Worm (Caenorhabditis elegans) whole organism, young adult: ENCODE data around the gene oac-30.

Experiments
- C06A6.2 ChIP-seq: fragments of 200-800 bp; sonication (Bioruptor generic); conservative IDR thresholded peaks from 2 replicates; pipeline ENCODE4 v1.3.6; 2022; ENCODE audit warnings: missing genetic modification characterization, missing compliant biosample characterization
- F55B11.4 ChIP-seq: sonication (generic microtip); optimal IDR thresholded peaks from 2 replicates; lab custom pipeline; 2016; ENCODE audit warnings: missing compliant biosample characterization, missing genetic modification characterization, borderline replicate concordance; ENCODE audit not compliant: insufficient read depth
- F57A8.1 ChIP-seq: fragments of 200-800 bp; sonication (Bioruptor generic); optimal IDR thresholded peaks from 2 replicates; lab custom pipeline; 2018; ENCODE audit warnings: mild to moderate bottlenecking, missing genetic modification characterization, moderate library complexity, missing compliant biosample characterization
- K11D2.4 ChIP-seq: fragments of 200-800 bp; sonication (Bioruptor generic); IDR thresholded peaks from 2 replicates; pipeline ENCODE4 v1.3.6; 2022; ENCODE audit warnings: missing genetic modification reagents, missing genetic modification characterization, missing compliant biosample characterization
- K12H6.12 ChIP-seq: fragments of 200-800 bp; sonication (Bioruptor generic); optimal IDR thresholded peaks from 2 replicates; lab custom pipeline; 2018; ENCODE audit warnings: mild to moderate bottlenecking, missing genetic modification characterization, missing compliant biosample characterization
- T07F8.4 ChIP-seq: sonication (generic microtip); optimal IDR thresholded peaks from 2 replicates; lab custom pipeline; 2016; ENCODE audit warnings: mild to moderate bottlenecking, missing genetic modification characterization, moderate library complexity, missing compliant biosample characterization
- T26A5.8 ChIP-seq: sonication (generic microtip); optimal IDR thresholded peaks from 2 replicates; lab custom pipeline; 2016; ENCODE audit warnings: missing genetic modification characterization, missing compliant biosample characterization
- Y53F4B.3 ChIP-seq: fragments of 200-800 bp; sonication (Bioruptor generic); IDR thresholded peaks from 2 replicates; pipeline ENCODE4 v1.3.6; 2022; ENCODE audit warnings: missing genetic modification reagents, missing genetic modification characterization, missing compliant biosample characterization
- Y67H2A.10 ChIP-seq: fragments of 200-800 bp; sonication (Bioruptor generic); conservative IDR thresholded peaks from 2 replicates; pipeline ENCODE4 v1.3.6; 2022; ENCODE audit warnings: missing genetic modification reagents, missing genetic modification characterization, missing compliant biosample characterization
- Y95B8A.8 ChIP-seq: fragments of 200-800 bp; sonication (Bioruptor generic); IDR thresholded peaks from 2 replicates; pipeline ENCODE4 v1.3.6; 2022; ENCODE audit warnings: missing genetic modification reagents, missing genetic modification characterization, missing compliant biosample characterization
- aptf-2 ChIP-seq: fragments of 200-800 bp; sonication (Bioruptor generic); conservative IDR thresholded peaks from 2 replicates; pipeline ENCODE4 v1.3.6; 2022; ENCODE audit warnings: missing genetic modification reagents, missing genetic modification characterization, missing compliant biosample characterization
- aptf-3 ChIP-seq: fragments of 200-800 bp; sonication (Bioruptor generic); IDR thresholded peaks from 2 replicates; pipeline ENCODE4 v1.3.6; 2022; ENCODE audit warnings: missing genetic modification characterization, missing compliant biosample characterization
- athp-1 ChIP-seq: sonication (generic microtip); optimal IDR thresholded peaks from 2 replicates; lab custom pipeline; 2017; ENCODE audit warnings: mild to moderate bottlenecking, missing genetic modification characterization, missing compliant biosample characterization
- attf-5 ChIP-seq: fragments of 200-800 bp; sonication (Bioruptor generic); optimal IDR thresholded peaks from 2 replicates; lab custom pipeline; 2018; ENCODE audit warnings: mild to moderate bottlenecking, missing genetic modification characterization, missing compliant biosample characterization
- cebp-1 ChIP-seq, 2 experiments: fragments of 200-800 bp in 1 of 2; sonication (Bioruptor generic) in 1 of 2; sonication (generic microtip) in 1 of 2; IDR thresholded peaks in 1 of 2; optimal IDR thresholded peaks in 1 of 2; 2 replicates each; pipeline versions ENCODE4 v1.3.6 to Lab custom; 2017 to 2022; ENCODE audit warnings: missing compliant biosample characterization in 2 of 2, missing genetic modification characterization in 2 of 2, mild to moderate bottlenecking in 1 of 2, missing genetic modification reagents in 1 of 2, moderate library complexity in 1 of 2
- ceh-91 ChIP-seq: fragments of 200-800 bp; sonication (Bioruptor generic); IDR thresholded peaks from 2 replicates; pipeline ENCODE4 v1.3.6; 2022; ENCODE audit warnings: missing genetic modification reagents, missing genetic modification characterization, missing compliant biosample characterization
- chd-7 ChIP-seq: sonication (generic microtip); optimal IDR thresholded peaks from 2 replicates; lab custom pipeline; 2016; ENCODE audit warnings: mild to moderate bottlenecking, missing genetic modification characterization, moderate library complexity, missing compliant biosample characterization
- efl-1 ChIP-seq: fragments of 150-350 bp; optimal IDR thresholded peaks from 2 replicates; lab custom pipeline; 2014; ENCODE audit warnings: missing biosample characterization, missing genetic modification reagents, missing genetic modification characterization
- egl-18 ChIP-seq: fragments of 200-800 bp; sonication (Bioruptor generic); IDR thresholded peaks from 2 replicates; pipeline ENCODE4 v1.3.6; 2022; ENCODE audit warnings: missing genetic modification reagents, missing genetic modification characterization, missing compliant biosample characterization
- ekl-4 ChIP-seq: fragments of 200-800 bp; sonication (Bioruptor generic); IDR thresholded peaks from 2 replicates; pipeline ENCODE4 v1.3.6; 2022; ENCODE audit warnings: missing genetic modification reagents, missing genetic modification characterization, missing compliant biosample characterization
- hlh-12 ChIP-seq: sonication (generic microtip); optimal IDR thresholded peaks from 2 replicates; lab custom pipeline; 2016; ENCODE audit warnings: missing genetic modification characterization, missing compliant biosample characterization
- hmg-1.2 ChIP-seq: fragments of 200-800 bp; sonication (Bioruptor generic); IDR thresholded peaks from 2 replicates; pipeline ENCODE4 v1.3.6; 2022; ENCODE audit warnings: missing genetic modification reagents, missing genetic modification characterization, missing compliant biosample characterization
- lin-35 ChIP-seq, 3 experiments: fragments of 150-350 bp in 2 of 3; sonication (generic microtip) in 1 of 3; optimal IDR thresholded peaks; 2 replicates each; lab custom pipeline; 2014 to 2018; ENCODE audit warnings: missing biosample characterization in 3 of 3, missing genetic modification characterization in 3 of 3, missing genetic modification reagents in 3 of 3
- lin-40 ChIP-seq: sonication (generic microtip); optimal IDR thresholded peaks from 2 replicates; lab custom pipeline; 2016; ENCODE audit warnings: missing genetic modification characterization, mild to moderate bottlenecking, missing compliant biosample characterization, missing genotype, missing genetic modification reagents
- madf-8 ChIP-seq: fragments of 200-800 bp; sonication (Bioruptor generic); conservative IDR thresholded peaks from 2 replicates; pipeline ENCODE4 v1.3.6; 2022; ENCODE audit warnings: missing genetic modification reagents, missing genetic modification characterization, missing compliant biosample characterization
- mcd-1 ChIP-seq: fragments of 200-800 bp; sonication (Bioruptor generic); IDR thresholded peaks from 2 replicates; pipeline ENCODE4 v1.3.6; 2022; ENCODE audit warnings: missing genetic modification reagents, missing genetic modification characterization, missing compliant biosample characterization
- nhr-90 ChIP-seq: sonication (generic microtip); optimal IDR thresholded peaks from 2 replicates; lab custom pipeline; 2016; ENCODE audit warnings: missing genotype, mild to moderate bottlenecking, missing genetic modification characterization, missing compliant biosample characterization
- pbrm-1 ChIP-seq: fragments of 200-800 bp; sonication (Bioruptor generic); IDR thresholded peaks from 2 replicates; pipeline ENCODE4 v1.3.6; 2022; ENCODE audit warnings: missing genetic modification reagents, missing genetic modification characterization, missing compliant biosample characterization
- sdz-38 ChIP-seq: sonication (generic microtip); optimal IDR thresholded peaks from 2 replicates; lab custom pipeline; 2016; ENCODE audit warnings: missing genotype, missing genetic modification characterization, missing compliant biosample characterization
- somi-1 ChIP-seq: fragments of 200-800 bp; sonication (Bioruptor generic); optimal IDR thresholded peaks from 2 replicates; lab custom pipeline; 2018; ENCODE audit warnings: mild to moderate bottlenecking, missing genetic modification characterization, missing compliant biosample characterization
- zfh-2 ChIP-seq: fragments of 200-800 bp; sonication (Bioruptor generic); conservative IDR thresholded peaks from 2 replicates; pipeline ENCODE4 v1.3.6; 2022; ENCODE audit warnings: missing genetic modification reagents, missing genetic modification characterization, missing compliant biosample characterization
- zim-3 ChIP-seq: sonication (generic microtip); optimal IDR thresholded peaks from 2 replicates; lab custom pipeline; 2017; ENCODE audit warnings: mild to moderate bottlenecking, missing genetic modification characterization, moderate library complexity, missing compliant biosample characterization

oac-30 gene

ce11 chrII:1245783-1246182, 20.9 kb downstream of the oac-30 start:
- TF ChIP-seq madf-8 (GFP tag; lab: Robert Waterston, UW) (no peak), egl-18 (GFP tag; lab: Robert Waterston, UW) (no peak), sdz-38 (no peak), athp-1 (no peak), T26A5.8 (tag; lab: Kevin White, UChicago) (no peak), mcd-1 (GFP tag; lab: Robert Waterston, UW) (no peak), lin-40 (no peak), aptf-3 (GFP tag; lab: Robert Waterston, UW) (no peak), F57A8.1 (GFP tag; lab: Kevin White, UChicago) (no peak), Y53F4B.3 (GFP tag; lab: Robert Waterston, UW) (no peak), F55B11.4 (tag; lab: Kevin White, UChicago) (no peak), hlh-12 (tag; lab: Kevin White, UChicago) (no peak), Y95B8A.8 (GFP tag; lab: Robert Waterston, UW) (no peak), C06A6.2 (GFP tag; lab: Robert Waterston, UW) (no peak), somi-1 (GFP tag; lab: Kevin White, UChicago) (no peak), hmg-1.2 (GFP tag; lab: Robert Waterston, UW) (no peak), efl-1 (GFP tag; lab: Kevin White, UChicago) (no peak), cebp-1 (GFP tag; IDR thresholded peaks at IDR 0.05; lab: Robert Waterston, UW) (no peak), cebp-1 (tag; optimal IDR thresholded peaks at IDR 0.05; lab: Kevin White, UChicago) (no peak), nhr-90 (tag; lab: Kevin White, UChicago) (no peak), Y67H2A.10 (no peak)

DNA sequence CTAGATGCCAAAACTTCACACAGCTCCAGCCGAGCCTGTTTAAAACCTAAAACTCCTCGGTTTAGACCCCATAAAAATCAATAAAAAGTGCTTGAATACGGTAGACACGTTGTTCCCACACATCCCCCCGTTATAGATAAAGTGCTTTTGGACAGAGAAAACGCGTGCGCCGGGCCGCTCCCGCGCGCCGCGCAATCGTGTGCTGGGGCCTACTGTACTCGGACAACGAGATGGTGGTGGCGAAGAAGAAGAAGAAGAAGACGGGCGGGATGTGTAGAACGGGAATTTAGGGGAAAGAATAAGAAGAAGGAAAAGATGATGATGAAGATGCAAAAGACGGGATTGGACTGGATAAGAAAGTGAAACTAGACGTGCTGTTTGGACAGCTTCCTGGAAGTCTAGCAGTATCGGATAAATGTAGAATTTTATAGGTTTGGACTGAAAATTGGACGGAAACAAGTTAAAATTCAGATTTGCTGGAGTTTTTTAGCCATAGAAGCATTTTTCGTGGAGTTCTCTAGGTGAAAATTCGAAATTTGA, 22.2 kb downstream of the oac-30 start:
- TF ChIP-seq zim-3 (tag; lab: Kevin White, UChicago), result no peak
- TF ChIP-seq zfh-2, result 0 out of 2 replicates have a peak, but pooled peaks have one; percentile 35

- TF ChIP-seq ekl-4, result no peak
- no peak for TF ChIP-seq chd-7 (tag; lab: Kevin White, UChicago)
- no peak for TF ChIP-seq ceh-91 (GFP tag; lab: Robert Waterston, UW)
- peak; percentile 54 for TF ChIP-seq zfh-2
- no peak for TF ChIP-seq pbrm-1 (GFP tag; lab: Robert Waterston, UW)
- TF ChIP-seq T07F8.4 (tag; lab: Kevin White, UChicago), result no peak
- no peak for TF ChIP-seq K11D2.4 (GFP tag; lab: Robert Waterston, UW)
- no peak for TF ChIP-seq hlh-12 (tag; lab: Kevin White, UChicago)
- no peak for TF ChIP-seq lin-35 (GFP tag; optimal IDR thresholded peaks at IDR 0.05; lab: Kevin White, UChicago)
- 0 out of 2 replicates have a peak, but pooled peaks have one; percentile 34 for TF ChIP-seq aptf-2
- peak; percentile 91 for TF ChIP-seq hmg-1.2 (GFP tag; lab: Robert Waterston, UW)
- peak; percentile 14 for TF ChIP-seq K12H6.12 (tag; lab: Kevin White, UChicago)
- no peak for TF ChIP-seq athp-1
- TF ChIP-seq, all 124 proteins: peak for 4
These were observed 24.2 kb downstream of the oac-30 start for ce11 chrII:1242475-1242874.

DNA sequence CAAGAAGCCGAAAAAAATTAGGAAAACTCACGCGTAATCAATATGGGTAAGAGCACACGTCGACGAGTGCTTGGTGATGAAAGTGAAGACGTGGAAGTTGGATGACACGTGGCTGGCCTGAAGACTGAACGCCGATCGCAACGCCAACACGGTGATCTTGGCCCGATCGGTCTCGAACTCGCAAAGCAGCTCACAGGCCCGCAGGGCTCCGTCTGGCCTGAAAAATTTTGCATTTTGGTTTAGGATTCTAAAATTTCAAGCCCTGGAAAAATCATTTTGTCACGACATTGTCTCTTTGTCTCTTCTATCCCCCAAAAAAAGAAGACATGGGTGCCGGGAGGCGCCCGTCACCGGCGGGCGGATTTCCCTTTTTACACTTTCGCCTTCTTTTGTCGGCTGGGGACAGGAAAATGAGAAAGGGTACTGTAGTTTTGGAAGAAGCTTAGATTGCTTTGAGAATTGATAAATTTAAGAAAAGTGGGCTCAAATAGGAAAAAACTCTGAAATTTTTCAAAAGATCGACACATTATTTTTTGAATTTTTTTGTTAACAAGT, 25.4 kb downstream of the oac-30 start:
- peak; percentile 52; the same call in 1 of the 2 replicates for TF ChIP-seq zfh-2
- no peak for TF ChIP-seq attf-5 (GFP tag; lab: Kevin White, UChicago)
- TF ChIP-seq, all 124 proteins: peak for 1
